Fruit fly (Drosophila melanogaster) whole organism, embryonic: ENCODE results near the gene CG7860.

ENCODE experiments used
- Bgb ChIP-seq: fragments of 200-800 bp; sonication (Bioruptor generic); IDR thresholded peaks from 2 replicates; pipeline ENCODE4 v1.3.6; 2022; ENCODE audit warnings: missing biosample characterization, missing genetic modification characterization; ENCODE audit not compliant: partially characterized antibody
- C15 ChIP-seq: fragments of 200-800 bp; sonication (Bioruptor generic); IDR thresholded peaks from 3 replicates; pipeline ENCODE4 v1.3.6; 2022; ENCODE audit warnings: missing biosample characterization, missing genetic modification characterization
- CG10209 ChIP-seq: fragments of 200-800 bp; sonication (Bioruptor generic); optimal IDR thresholded peaks from 3 replicates; lab custom pipeline; 2017; ENCODE audit warnings: missing biosample characterization, mild to moderate bottlenecking, missing genetic modification characterization, missing genetic modification reagents
- CG10543 ChIP-seq: fragments of 200-800 bp; sonication (Bioruptor generic); optimal IDR thresholded peaks from 3 replicates; lab custom pipeline; 2017; ENCODE audit warnings: missing biosample characterization, mild to moderate bottlenecking, missing genetic modification characterization, moderate library complexity
- CG12071 ChIP-seq: fragments of 200-800 bp; sonication (Bioruptor generic); optimal IDR thresholded peaks from 3 replicates; lab custom pipeline; 2018; ENCODE audit warnings: missing biosample characterization, mild to moderate bottlenecking, missing genetic modification characterization
- CG12659 ChIP-seq: fragments of 200-800 bp; sonication (Bioruptor generic); optimal IDR thresholded peaks from 3 replicates; lab custom pipeline; 2017; ENCODE audit warnings: mild to moderate bottlenecking, missing biosample characterization, missing genetic modification reagents, missing genetic modification characterization
- CG13775 ChIP-seq: fragments of 200-800 bp; sonication (Bioruptor generic); optimal IDR thresholded peaks from 3 replicates; lab custom pipeline; 2017; ENCODE audit warnings: missing biosample characterization, mild to moderate bottlenecking, missing genetic modification characterization
- CG16815 ChIP-seq: fragments of 200-800 bp; sonication (Bioruptor generic); optimal IDR thresholded peaks from 3 replicates; lab custom pipeline; 2017; ENCODE audit warnings: missing biosample characterization, mild to moderate bottlenecking, missing genetic modification characterization
- CG16863 ChIP-seq: fragments of 200-800 bp; sonication (Bioruptor generic); optimal IDR thresholded peaks from 3 replicates; lab custom pipeline; 2016; ENCODE audit warnings: missing biosample characterization, missing genetic modification characterization
- CG18476 ChIP-seq: fragments of 200-800 bp; sonication (Bioruptor generic); optimal IDR thresholded peaks from 2 replicates; lab custom pipeline; 2016; ENCODE audit warnings: missing biosample characterization, mild to moderate bottlenecking, missing genetic modification characterization
- CG2199 ChIP-seq: fragments of 200-800 bp; sonication (Bioruptor generic); IDR thresholded peaks from 3 replicates; pipeline ENCODE4 v1.3.6; 2022; ENCODE audit warnings: missing biosample characterization, missing genetic modification characterization
- CG2202 ChIP-seq: fragments of 200-800 bp; sonication (Bioruptor generic); optimal IDR thresholded peaks from 2 replicates; lab custom pipeline; 2018; ENCODE audit warnings: missing biosample characterization, mild to moderate bottlenecking, missing genetic modification characterization
- CG4707 ChIP-seq: fragments of 200-800 bp; sonication (Bioruptor generic); optimal IDR thresholded peaks from 2 replicates; lab custom pipeline; 2018; ENCODE audit warnings: missing biosample characterization, mild to moderate bottlenecking, missing genetic modification characterization, moderate library complexity
- CG4820 ChIP-seq: fragments of 200-800 bp; sonication (Bioruptor generic); optimal IDR thresholded peaks from 3 replicates; lab custom pipeline; 2016; ENCODE audit warnings: missing biosample characterization, missing genetic modification characterization
- CG6654 ChIP-seq: fragments of 200-800 bp; sonication (Bioruptor generic); optimal IDR thresholded peaks from 2 replicates; lab custom pipeline; 2017; ENCODE audit warnings: missing biosample characterization, mild to moderate bottlenecking, missing genetic modification characterization
- CG7786 ChIP-seq: fragments of 200-800 bp; sonication (Bioruptor generic); optimal IDR thresholded peaks from 2 replicates; lab custom pipeline; 2016; ENCODE audit warnings: missing biosample characterization, missing genetic modification characterization
- CG9727 ChIP-seq: fragments of 200-800 bp; sonication (Bioruptor generic); optimal IDR thresholded peaks from 3 replicates; lab custom pipeline; 2017; ENCODE audit warnings: missing biosample characterization, mild to moderate bottlenecking, missing genetic modification characterization
- CG9797 ChIP-seq: fragments of 200-800 bp; sonication (Bioruptor generic); optimal IDR thresholded peaks from 3 replicates; lab custom pipeline; 2018; ENCODE audit warnings: missing biosample characterization, mild to moderate bottlenecking, missing genetic modification characterization
- Doc3 ChIP-seq: fragments of 200-800 bp; sonication (Bioruptor generic); IDR thresholded peaks from 3 replicates; pipeline ENCODE4 v1.3.6; 2022; ENCODE audit warnings: missing biosample characterization, missing genetic modification characterization; ENCODE audit not compliant: partially characterized antibody
- Ets65A ChIP-seq: fragments of 200-800 bp; sonication (Bioruptor generic); peaks from one replicate; lab custom pipeline; 2016; ENCODE audit warnings: missing biosample characterization, missing genetic modification characterization
- Gsc ChIP-seq: fragments of 200-800 bp; sonication (Bioruptor generic); IDR thresholded peaks from 2 replicates; pipeline ENCODE4 v1.3.6; 2022; ENCODE audit warnings: missing biosample characterization, missing genetic modification characterization
- HLH3B ChIP-seq: fragments of 200-800 bp; sonication (Bioruptor generic); IDR thresholded peaks from 2 replicates; pipeline ENCODE4 v1.3.6; 2022; ENCODE audit warnings: missing biosample characterization, missing genetic modification characterization
- Hand ChIP-seq: fragments of 200-800 bp; sonication (Bioruptor generic); optimal IDR thresholded peaks from 2 replicates; lab custom pipeline; 2017; ENCODE audit warnings: mild to moderate bottlenecking, missing biosample characterization, missing genetic modification reagents, missing genetic modification characterization
- Hmr ChIP-seq: fragments of 200-800 bp; sonication (Bioruptor generic); optimal IDR thresholded peaks from 3 replicates; lab custom pipeline; 2017; ENCODE audit warnings: mild to moderate bottlenecking, missing biosample characterization, missing genetic modification reagents, missing genetic modification characterization
- Hr78 ChIP-seq, 2 experiments: fragments of 200-800 bp in 1 of 2; fragments of >200 bp in 1 of 2; sonication (Bioruptor generic) in 1 of 2; optimal IDR thresholded peaks; 2 replicates each; lab custom pipeline; 2017 to 2019; ENCODE audit warnings: missing biosample characterization in 2 of 2, missing genetic modification characterization in 2 of 2, mild to moderate bottlenecking in 1 of 2, moderate library complexity in 1 of 2
- Nf-YC ChIP-seq: fragments of 200-800 bp; optimal IDR thresholded peaks from 3 replicates; lab custom pipeline; 2019; ENCODE audit warnings: missing biosample characterization, mild to moderate bottlenecking, missing genetic modification characterization, moderate library complexity
- TFAM ChIP-seq: fragments of 200-800 bp; sonication (Bioruptor generic); optimal IDR thresholded peaks from 2 replicates; lab custom pipeline; 2017; ENCODE audit warnings: missing biosample characterization, missing genetic modification characterization, inconsistent platforms
- amos ChIP-seq: fragments of 200-800 bp; sonication (Bioruptor generic); IDR thresholded peaks from 2 replicates; pipeline ENCODE4 v1.3.6; 2022; ENCODE audit warnings: missing biosample characterization, missing genetic modification characterization; ENCODE audit not compliant: partially characterized antibody
- ara ChIP-seq: fragments of 200-800 bp; sonication (Bioruptor generic); IDR thresholded peaks from 2 replicates; pipeline ENCODE4 v1.3.6; 2022; ENCODE audit warnings: missing biosample characterization, missing genetic modification characterization
- bab2 ChIP-seq: fragments of 200-800 bp; sonication (Bioruptor generic); optimal IDR thresholded peaks from 2 replicates; lab custom pipeline; 2016; ENCODE audit warnings: missing biosample characterization, missing genetic modification characterization
- ci ChIP-seq: fragments of 200-800 bp; sonication (Bioruptor generic); IDR thresholded peaks from 3 replicates; pipeline ENCODE4 v1.3.6; 2022; ENCODE audit warnings: missing biosample characterization, missing genetic modification characterization
- da ChIP-seq: fragments of 200-800 bp; sonication (Bioruptor generic); optimal IDR thresholded peaks from 2 replicates; lab custom pipeline; 2016; ENCODE audit warnings: missing biosample characterization, missing genetic modification characterization
- dati ChIP-seq: fragments of 200-800 bp; sonication (Bioruptor generic); IDR thresholded peaks from 2 replicates; pipeline ENCODE4 v1.3.6; 2022; ENCODE audit warnings: missing biosample characterization, missing genetic modification characterization
- dm ChIP-seq: fragments of 200-800 bp; sonication (Bioruptor generic); optimal IDR thresholded peaks from 3 replicates; lab custom pipeline; 2016; ENCODE audit warnings: missing biosample characterization, missing genetic modification characterization
- ems ChIP-seq: fragments of 200-800 bp; sonication (Bioruptor generic); optimal IDR thresholded peaks from 3 replicates; lab custom pipeline; 2016; ENCODE audit warnings: missing biosample characterization, missing genetic modification characterization
- esg ChIP-seq: fragments of 200-800 bp; sonication (Bioruptor generic); conservative IDR thresholded peaks from 2 replicates; pipeline ENCODE4 v1.3.6; 2022; ENCODE audit warnings: missing biosample characterization, missing genetic modification characterization
- fru ChIP-seq: fragments of >200 bp; optimal IDR thresholded peaks from 2 replicates; lab custom pipeline; 2017
- ftz-f1 ChIP-seq: fragments of 200-800 bp; sonication (Bioruptor generic); optimal IDR thresholded peaks from 2 replicates; lab custom pipeline; 2016; ENCODE audit warnings: missing biosample characterization, missing genetic modification characterization
- gce ChIP-seq: fragments of 200-800 bp; sonication (Bioruptor generic); IDR thresholded peaks from 3 replicates; pipeline ENCODE4 v1.3.6; 2022; ENCODE audit warnings: missing biosample characterization, missing genetic modification characterization
- knrl ChIP-seq: fragments of 200-800 bp; sonication (Bioruptor generic); IDR thresholded peaks from 3 replicates; pipeline ENCODE4 v1.3.6; 2022; ENCODE audit warnings: missing biosample characterization, missing genetic modification characterization; ENCODE audit not compliant: partially characterized antibody
- mam ChIP-seq: fragments of 200-800 bp; sonication (Bioruptor generic); optimal IDR thresholded peaks from 3 replicates; lab custom pipeline; 2016; ENCODE audit warnings: missing biosample characterization, missing genetic modification characterization
- mirr ChIP-seq: fragments of 200-800 bp; sonication (Bioruptor generic); optimal IDR thresholded peaks from 3 replicates; lab custom pipeline; 2018; ENCODE audit warnings: missing biosample characterization, mild to moderate bottlenecking, missing genetic modification characterization
- phol ChIP-seq: fragments of 200-800 bp; sonication (Bioruptor generic); optimal IDR thresholded peaks from 3 replicates; lab custom pipeline; 2018; ENCODE audit warnings: missing biosample characterization, mild to moderate bottlenecking, missing genetic modification characterization, moderate library complexity
- prd ChIP-seq, 3 experiments: fragments of >200 bp in 2 of 3; fragments of 200-800 bp in 1 of 3; sonication (Bioruptor generic) in 1 of 3; optimal IDR thresholded peaks in 2 of 3; IDR thresholded peaks in 1 of 3; 2 replicates in 2 of 3; 3 replicates in 1 of 3; pipeline versions ENCODE4 v1.3.6 to Lab custom; 2017 to 2022; ENCODE audit warnings: missing biosample characterization in 1 of 3, missing genetic modification characterization in 1 of 3
- psq ChIP-seq: fragments of 200-800 bp; sonication (Bioruptor generic); optimal IDR thresholded peaks from 2 replicates; lab custom pipeline; 2017; ENCODE audit warnings: missing biosample characterization, missing genetic modification characterization
- scrt ChIP-seq: fragments of 200-800 bp; sonication (Bioruptor generic); optimal IDR thresholded peaks from 2 replicates; lab custom pipeline; 2018; ENCODE audit warnings: missing biosample characterization, mild to moderate bottlenecking, missing genetic modification characterization, moderate library complexity
- so ChIP-seq: fragments of 200-800 bp; sonication (Bioruptor generic); IDR thresholded peaks from 3 replicates; pipeline ENCODE4 v1.3.6; 2022; ENCODE audit warnings: missing biosample characterization, missing genetic modification characterization
- ssp ChIP-seq: fragments of 200-800 bp; sonication (Bioruptor generic); IDR thresholded peaks from 2 replicates; pipeline ENCODE4 v1.3.6; 2022; ENCODE audit warnings: missing biosample characterization, missing genetic modification characterization
- tna ChIP-seq: fragments of 200-800 bp; sonication (Bioruptor generic); IDR thresholded peaks from 2 replicates; pipeline ENCODE4 v1.3.6; 2022; ENCODE audit warnings: missing biosample characterization, missing genetic modification characterization; ENCODE audit not compliant: partially characterized antibody
- wdn ChIP-seq: fragments of 200-800 bp; sonication (Bioruptor generic); IDR thresholded peaks from 2 replicates; pipeline ENCODE4 v1.3.6; 2022; ENCODE audit warnings: missing biosample characterization, missing genetic modification characterization
- zen ChIP-seq: fragments of 200-800 bp; sonication (Bioruptor generic); optimal IDR thresholded peaks from 3 replicates; lab custom pipeline; 2018; ENCODE audit warnings: missing biosample characterization, mild to moderate bottlenecking, missing genetic modification characterization, moderate library complexity

CG7860 gene

DNA sequence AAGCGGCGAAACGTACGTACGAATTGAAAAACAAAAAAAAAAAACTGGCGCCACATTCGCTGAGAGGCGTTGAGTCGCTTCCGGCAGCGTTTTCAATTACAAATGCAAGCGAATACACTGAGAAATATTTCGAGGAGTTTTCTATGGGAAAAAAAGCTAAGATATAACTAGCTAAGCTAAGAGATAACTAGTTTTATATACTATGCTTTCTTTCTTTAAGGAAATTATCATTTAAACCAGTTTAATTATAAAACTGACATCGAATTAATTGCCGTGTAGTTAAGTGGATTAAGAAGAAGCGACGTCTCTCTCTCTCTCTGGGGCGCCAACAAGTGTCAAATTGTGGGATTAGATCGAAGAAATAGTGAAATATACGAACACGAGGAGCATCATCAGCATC, 46.6 kb downstream of the CG7860 start (continued):
- TF ChIP-seq so (peak; percentile 70; the same call in 2 of the 3 replicates), Nf-YC (tag; lab: Kevin White, UChicago) (no peak), HLH3B (GFP tag; lab: Robert Waterston, UW) (peak; percentile 66), Ets65A (GFP tag; lab: Kevin White, UChicago) (peak; percentile 57), ems (GFP tag; lab: Kevin White, UChicago) (peak; percentile 11), dm (no peak), CG4707 (GFP tag; lab: Kevin White, UChicago) (no peak), Doc3 (GFP tag; lab: Robert Waterston, UW) (no peak), prd (optimal IDR thresholded peaks at IDR 0.05; lab: Kevin White, UChicago) (no peak), prd (GFP tag; IDR thresholded peaks at IDR 0.05; lab: Robert Waterston, UW) (peak; percentile 72), Hr78 (GFP tag; optimal IDR thresholded peaks at IDR 0.05; lab: Kevin White, UChicago) (no peak), CG4820 (GFP tag; lab: Kevin White, UChicago) (peak; percentile 61), CG7786 (GFP tag; lab: Kevin White, UChicago) (peak; percentile 6), Gsc (GFP tag; lab: Robert Waterston, UW) (no peak), amos (GFP tag; lab: Robert Waterston, UW) (no peak), da (GFP tag; lab: Kevin White, UChicago) (no peak), CG10209 (GFP tag; lab: Kevin White, UChicago) (peak; percentile 39), ssp (GFP tag; lab: Robert Waterston, UW) (no peak), TFAM (GFP tag; lab: Kevin White, UChicago) (no peak), CG12071 (GFP tag; lab: Kevin White, UChicago) (peak; percentile 27), psq (GFP tag; lab: Kevin White, UChicago) (no peak), CG9797 (no peak), CG18476 (GFP tag; lab: Kevin White, UChicago) (no peak), tna (GFP tag; lab: Robert Waterston, UW) (no peak), zen (tag; lab: Kevin White, UChicago) (peak; percentile 30), esg (GFP tag; lab: Robert Waterston, UW) (peak; percentile 39; the same call in 1 of the 2 replicates), C15 (GFP tag; lab: Robert Waterston, UW) (no peak), mirr (GFP tag; lab: Kevin White, UChicago) (no peak), scrt (peak; percentile 15), CG10543 (GFP tag; lab: Kevin White, UChicago) (no peak), ftz-f1 (no peak), dati (GFP tag; lab: Robert Waterston, UW) (no peak), CG2202 (tag; lab: Kevin White, UChicago) (no peak), Hand (no peak), phol (tag; lab: Kevin White, UChicago) (peak; percentile 75), Bgb (GFP tag; lab: Robert Waterston, UW) (no peak), CG13775 (GFP tag; lab: Kevin White, UChicago) (peak; percentile 40), mam (GFP tag; lab: Kevin White, UChicago) (peak; percentile 43), CG9727 (GFP tag; lab: Kevin White, UChicago) (peak; percentile 36), CG12659 (peak; percentile 46), Hmr (peak; percentile 11), bab2 (GFP tag; lab: Kevin White, UChicago) (peak; percentile 30), CG6654 (no peak), ci (GFP tag; lab: Robert Waterston, UW) (peak; percentile 75; the same call in 2 of the 3 replicates), knrl (GFP tag; lab: Robert Waterston, UW) (no peak), CG16863 (peak; percentile 35), gce (no peak), ara (GFP tag; lab: Robert Waterston, UW) (peak; percentile 67), wdn (no peak), CG2199 (no peak), fru (lab: Kevin White, UChicago) (no peak), CG16815 (GFP tag; lab: Kevin White, UChicago) (peak; percentile 39)
